Worm (Caenorhabditis elegans) whole organism, L2 larva: Measurements from ENCODE around the gene C02C6.14.

ENCODE experiments used
- R02D3.7 ChIP-seq: fragments of 150-350 bp; optimal IDR thresholded peaks from 2 replicates; lab custom pipeline; 2014; ENCODE audit warnings: missing biosample characterization, missing genetic modification characterization
- Y55F3AM.14 ChIP-seq: fragments of 200-800 bp; sonication (Bioruptor generic); optimal IDR thresholded peaks from 2 replicates; lab custom pipeline; 2018; ENCODE audit warnings: mild to moderate bottlenecking, missing genetic modification characterization, missing compliant biosample characterization
- fos-1 ChIP-seq: fragments of 150-350 bp; optimal IDR thresholded peaks from 2 replicates; lab custom pipeline; 2014; ENCODE audit warnings: missing biosample characterization, missing genetic modification characterization
- lin-39 ChIP-seq: fragments of 150-350 bp; optimal IDR thresholded peaks from 2 replicates; lab custom pipeline; 2014; ENCODE audit warnings: missing biosample characterization, missing genetic modification reagents, missing genetic modification characterization
- nhr-21 ChIP-seq: fragments of 150-350 bp; optimal IDR thresholded peaks from 2 replicates; lab custom pipeline; 2014; ENCODE audit warnings: missing biosample characterization, missing genetic modification characterization
- nhr-237 ChIP-seq: fragments of 150-350 bp; optimal IDR thresholded peaks from 2 replicates; lab custom pipeline; 2014; ENCODE audit warnings: missing biosample characterization, missing genetic modification characterization
- nhr-77 ChIP-seq: fragments of 150-350 bp; optimal IDR thresholded peaks from 2 replicates; lab custom pipeline; 2014; ENCODE audit warnings: missing biosample characterization, missing genetic modification characterization
- snpc-4 ChIP-seq: fragments of 150-350 bp; optimal IDR thresholded peaks from 2 replicates; lab custom pipeline; 2014; ENCODE audit warnings: missing biosample characterization, missing genetic modification characterization
- unc-62 ChIP-seq: fragments of 150-350 bp; optimal IDR thresholded peaks from 2 replicates; lab custom pipeline; 2014; ENCODE audit warnings: missing biosample characterization, missing genetic modification reagents, missing genetic modification characterization
- zag-1 ChIP-seq: fragments of 150-350 bp; optimal IDR thresholded peaks from 2 replicates; lab custom pipeline; 2014; ENCODE audit warnings: missing biosample characterization, missing genetic modification characterization
- ztf-11 ChIP-seq: sonication (generic microtip); optimal IDR thresholded peaks from 2 replicates; lab custom pipeline; 2017; ENCODE audit warnings: missing biosample characterization, missing genetic modification characterization
- ztf-4 ChIP-seq: fragments of 150-350 bp; optimal IDR thresholded peaks from 2 replicates; lab custom pipeline; 2014; ENCODE audit warnings: missing biosample characterization, missing genetic modification characterization

- TF ChIP-seq nhr-237 (tag; lab: Kevin White, UChicago) (no peak), nhr-77 (tag; lab: Kevin White, UChicago) (no peak), unc-62 (GFP tag; lab: Kevin White, UChicago) (no peak), R02D3.7 (tag; lab: Kevin White, UChicago) (no peak), snpc-4 (tag; lab: Kevin White, UChicago) (no peak), nhr-21 (tag; lab: Kevin White, UChicago) (peak; percentile 40), ztf-11 (tag; lab: Kevin White, UChicago) (no peak), Y55F3AM.14 (GFP tag; lab: Kevin White, UChicago) (no peak), zag-1 (tag; lab: Kevin White, UChicago) (no peak), ztf-4 (tag; lab: Kevin White, UChicago) (no peak), lin-39 (tag; lab: Kevin White, UChicago) (no peak), fos-1 (tag; lab: Kevin White, UChicago) (peak; percentile 38)
These were observed 40.4 kb upstream of the C02C6.14 start, which contains the start of gene suox-1 for ce11 chrX:15496927-15497605.
